Fruit fly (Drosophila melanogaster) whole organism, wandering third instar larva: ENCODE results near the gene CG31347.

Experiments
- CG9705 ChIP-seq: fragments of 200-800 bp; sonication (Bioruptor generic); optimal IDR thresholded peaks from 2 replicates; lab custom pipeline; 2018; ENCODE audit warnings: missing biosample characterization, mild to moderate bottlenecking, missing genetic modification characterization
- CrebA ChIP-seq: fragments of 200-800 bp; sonication (Bioruptor generic); optimal IDR thresholded peaks from 2 replicates; lab custom pipeline; 2016; ENCODE audit warnings: missing biosample characterization, mild to moderate bottlenecking, missing genetic modification characterization, borderline replicate concordance
- Dfd ChIP-seq: fragments of >200 bp; optimal IDR thresholded peaks from 2 replicates; lab custom pipeline; 2017; ENCODE audit warnings: missing biosample characterization, missing genetic modification characterization
- Dif ChIP-seq: fragments of 200-275, 200-300 bp; sonication (Bioruptor generic); optimal IDR thresholded peaks from 2 replicates; lab custom pipeline; 2018; ENCODE audit warnings: missing biosample characterization, missing genetic modification characterization; ENCODE audit not compliant: partially characterized antibody
- GATAd ChIP-seq: sonication (Bioruptor generic); optimal IDR thresholded peaks from 2 replicates; lab custom pipeline; 2016; ENCODE audit warnings: missing biosample characterization, missing genetic modification characterization
- HLH106 ChIP-seq: fragments of 200-800 bp; optimal IDR thresholded peaks from 3 replicates; lab custom pipeline; 2019; ENCODE audit warnings: missing biosample characterization, mild to moderate bottlenecking, missing genetic modification characterization, moderate library complexity
- Hnf4 ChIP-seq: fragments of 200-800 bp; sonication (Bioruptor generic); optimal IDR thresholded peaks from 2 replicates; lab custom pipeline; 2016; ENCODE audit warnings: missing biosample characterization, mild to moderate bottlenecking, missing genetic modification characterization
- Hr78 ChIP-seq: fragments of >200 bp; optimal IDR thresholded peaks from 2 replicates; lab custom pipeline; 2017; ENCODE audit warnings: missing biosample characterization, missing genetic modification characterization
- Hr83 ChIP-seq: fragments of 200-300 bp; sonication (Bioruptor generic); optimal IDR thresholded peaks from 2 replicates; lab custom pipeline; 2016; ENCODE audit warnings: missing biosample characterization, mild to moderate bottlenecking, missing genetic modification characterization, moderate library complexity; ENCODE audit not compliant: poor library complexity, severe bottlenecking
- Jra ChIP-seq: sonication (Bioruptor generic); optimal IDR thresholded peaks from 2 replicates; lab custom pipeline; 2016; ENCODE audit warnings: missing biosample characterization, missing genetic modification characterization
- Mio ChIP-seq: sonication (Bioruptor generic); optimal IDR thresholded peaks from 2 replicates; lab custom pipeline; 2016; ENCODE audit warnings: missing biosample characterization, missing genetic modification characterization
- N ChIP-seq: fragments of >200 bp; optimal IDR thresholded peaks from 2 replicates; lab custom pipeline; 2018; ENCODE audit warnings: missing biosample characterization, missing external identifiers, missing genetic modification characterization
- OdsH ChIP-seq: fragments of 200-800 bp; sonication (Bioruptor generic); optimal IDR thresholded peaks from 2 replicates; lab custom pipeline; 2016; ENCODE audit warnings: missing biosample characterization, mild to moderate bottlenecking, missing genetic modification characterization
- Rel ChIP-seq, 2 experiments: fragments of 200-800 bp; sonication (Bioruptor generic) in 1 of 2; optimal IDR thresholded peaks; 2 replicates in 1 of 2; 3 replicates in 1 of 2; lab custom pipeline; 2016 to 2019; ENCODE audit warnings: mild to moderate bottlenecking in 2 of 2, missing biosample characterization in 2 of 2, missing genetic modification characterization in 2 of 2, moderate library complexity in 1 of 2
- Sp1 ChIP-seq: fragments of 200-800 bp; sonication (Bioruptor generic); optimal IDR thresholded peaks from 3 replicates; lab custom pipeline; 2019; ENCODE audit warnings: missing biosample characterization, mild to moderate bottlenecking, missing genetic modification characterization, moderate library complexity
- Vsx2 ChIP-seq: fragments of 200-300, 225-300 bp; sonication (Bioruptor generic); optimal IDR thresholded peaks from 2 replicates; lab custom pipeline; 2018; ENCODE audit warnings: missing biosample characterization, missing genetic modification characterization; ENCODE audit not compliant: partially characterized antibody
- br ChIP-seq: fragments of 200-800 bp; sonication (Bioruptor generic); optimal IDR thresholded peaks from 2 replicates; lab custom pipeline; 2016; ENCODE audit warnings: missing biosample characterization, missing genetic modification characterization
- dl ChIP-seq, 2 experiments: fragments of 175-275, 200-275 bp in 1 of 2; fragments of 200-275 bp in 1 of 2; sonication (Bioruptor generic); optimal IDR thresholded peaks; lab custom pipeline; 2018; ENCODE audit warnings: mild to moderate bottlenecking in 2 of 2, missing biosample characterization in 2 of 2, missing genetic modification characterization in 2 of 2, moderate library complexity in 2 of 2; ENCODE audit not compliant: partially characterized antibody in 2 of 2, insufficient read depth in 1 of 2
- dmrt93B ChIP-seq: fragments of 200-800 bp; sonication (Bioruptor generic); optimal IDR thresholded peaks from 2 replicates; lab custom pipeline; 2018; ENCODE audit warnings: missing biosample characterization, mild to moderate bottlenecking, missing genetic modification characterization
- dsf ChIP-seq: sonication (Bioruptor generic); optimal IDR thresholded peaks from 2 replicates; lab custom pipeline; 2016; ENCODE audit warnings: missing biosample characterization, missing genetic modification characterization, borderline replicate concordance
- ey ChIP-seq: fragments of 200-800 bp; sonication (Bioruptor generic); optimal IDR thresholded peaks from 2 replicates; lab custom pipeline; 2016; ENCODE audit warnings: missing biosample characterization, missing genetic modification characterization
- foxo ChIP-seq, 2 experiments: fragments of 200-800 bp; sonication (Bioruptor generic); optimal IDR thresholded peaks; 2 replicates in 1 of 2; 3 replicates in 1 of 2; lab custom pipeline; 2016 to 2017; ENCODE audit warnings: missing biosample characterization in 2 of 2, missing genetic modification characterization in 2 of 2
- fru ChIP-seq: fragments of 200-800 bp; sonication (Bioruptor generic); optimal IDR thresholded peaks from 3 replicates; lab custom pipeline; 2016; ENCODE audit warnings: missing biosample characterization, mild to moderate bottlenecking, missing genetic modification characterization
- h ChIP-seq: fragments of 200-800 bp; sonication (Bioruptor generic); optimal IDR thresholded peaks from 3 replicates; lab custom pipeline; 2016; ENCODE audit warnings: missing biosample characterization, mild to moderate bottlenecking, missing genetic modification characterization
- jim ChIP-seq: fragments of 175-275, 200-325 bp; sonication (Bioruptor generic); optimal IDR thresholded peaks from 2 replicates; lab custom pipeline; 2016; ENCODE audit warnings: missing biosample characterization, mild to moderate bottlenecking, missing genetic modification characterization
- lola ChIP-seq: fragments of >200 bp; optimal IDR thresholded peaks from 2 replicates; lab custom pipeline; 2017; ENCODE audit warnings: missing biosample characterization, missing genetic modification characterization
- pan ChIP-seq: fragments of >200 bp; optimal IDR thresholded peaks from 2 replicates; lab custom pipeline; 2017
- psq ChIP-seq: fragments of 200-800 bp; sonication (Bioruptor generic); optimal IDR thresholded peaks from 3 replicates; lab custom pipeline; 2017; ENCODE audit warnings: missing biosample characterization, mild to moderate bottlenecking, missing genetic modification characterization, moderate library complexity
- rgr ChIP-seq: fragments of 200-800 bp; sonication (Bioruptor generic); optimal IDR thresholded peaks from 3 replicates; lab custom pipeline; 2016; ENCODE audit warnings: missing biosample characterization, mild to moderate bottlenecking, missing genetic modification characterization
- sage ChIP-seq: fragments of 200-800 bp; sonication (Bioruptor generic); optimal IDR thresholded peaks from 2 replicates; lab custom pipeline; 2016; ENCODE audit warnings: missing biosample characterization, mild to moderate bottlenecking, missing genetic modification characterization
- woc ChIP-seq: sonication (Bioruptor generic); optimal IDR thresholded peaks from 2 replicates; lab custom pipeline; 2016; ENCODE audit warnings: missing biosample characterization, mild to moderate bottlenecking, missing genetic modification characterization

Gene CG31347

dm6 chr3R:12722392-12722914 lies 30.1 kb upstream of the CG31347 start, which contains the start of gene Men (continued):
- TF ChIP-seq CG9705 (GFP tag; lab: Kevin White, UChicago) = peak; percentile 17
- TF ChIP-seq Hr78 = no peak
- TF ChIP-seq CrebA (GFP tag; lab: Kevin White, UChicago) = no peak
- no peak for TF ChIP-seq jim
- no peak for TF ChIP-seq dsf (GFP tag; lab: Kevin White, UChicago)
- TF ChIP-seq rgr = peak; percentile 51
- peak; percentile 30 for TF ChIP-seq Hnf4 (GFP tag; lab: Kevin White, UChicago)
- peak; percentile 76 for TF ChIP-seq Sp1 (GFP tag; lab: Kevin White, UChicago)
- no peak for TF ChIP-seq lola (GFP tag; lab: Kevin White, UChicago)
- TF ChIP-seq ey (GFP tag; lab: Kevin White, UChicago) = peak; percentile 23
- TF ChIP-seq woc (GFP tag; lab: Kevin White, UChicago) = peak; percentile 32
- no peak for TF ChIP-seq Hr83 (GFP tag; lab: Kevin White, UChicago)
- peak; percentile 38 for TF ChIP-seq Jra (GFP tag; lab: Kevin White, UChicago)

dm6 chr3R:12720344-12721200 lies 28.2 kb upstream of the CG31347 start:
- TF ChIP-seq Hnf4 (GFP tag; lab: Kevin White, UChicago) = peak; percentile 14
- peak; percentile 15 for TF ChIP-seq woc (GFP tag; lab: Kevin White, UChicago)
- peak; percentile 41 for TF ChIP-seq CrebA (GFP tag; lab: Kevin White, UChicago)
- no peak for TF ChIP-seq dmrt93B (GFP tag; lab: Kevin White, UChicago)
- TF ChIP-seq Dfd (GFP tag; lab: Kevin White, UChicago) = no peak
- TF ChIP-seq N (GFP tag; lab: Kevin White, UChicago) = no peak

DNA sequence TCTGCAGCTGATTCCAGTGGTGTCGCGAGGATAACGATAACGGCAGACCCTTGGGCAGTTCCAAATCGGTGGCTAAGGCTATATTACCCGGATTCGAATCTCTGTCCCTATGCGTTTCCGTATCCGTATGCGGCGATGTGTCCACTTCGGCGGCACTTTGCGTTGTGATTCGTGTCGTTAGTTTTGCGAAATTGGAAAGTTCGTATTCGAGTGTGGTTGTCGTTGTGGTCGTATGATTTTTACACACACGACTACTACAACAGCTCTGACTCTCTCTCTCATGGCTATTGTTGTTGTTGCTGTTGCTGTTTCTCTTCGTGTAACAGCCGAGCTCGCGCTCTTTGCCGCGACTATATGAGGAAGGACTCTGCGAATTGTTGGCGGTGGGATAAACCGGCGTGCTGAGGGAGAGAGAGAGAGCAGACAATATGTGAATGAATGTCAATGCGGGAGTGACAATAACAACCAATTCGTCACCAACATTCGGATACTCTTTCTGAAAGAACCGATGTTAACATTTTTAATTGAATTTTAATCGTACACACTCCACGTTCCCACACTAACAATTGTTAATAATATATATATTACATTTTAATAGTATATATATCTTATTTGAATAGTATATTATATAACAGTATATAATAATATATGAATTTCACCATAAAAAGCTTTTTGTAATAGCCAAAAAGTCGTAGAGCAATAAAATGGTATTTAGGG lies 27.4 kb upstream of the CG31347 start:
- TF ChIP-seq dmrt93B (GFP tag; lab: Kevin White, UChicago) (peak; percentile 38), woc (GFP tag; lab: Kevin White, UChicago) (peak; percentile 46), Hr83 (GFP tag; lab: Kevin White, UChicago) (peak; percentile 71), Dif (peak; percentile 72), Sp1 (GFP tag; lab: Kevin White, UChicago) (peak; percentile 52), pan (lab: Kevin White, UChicago) (no peak), Vsx2 (peak; percentile 51), rgr (peak; percentile 39), GATAd (GFP tag; lab: Kevin White, UChicago) (no peak), OdsH (GFP tag; lab: Kevin White, UChicago) (peak; percentile 27), br (no peak), foxo (GFP tag; optimal IDR thresholded peaks at IDR 0.05; lab: Kevin White, UChicago) (peak in 1 of 2 experiments; percentile 68), fru (GFP tag; lab: Kevin White, UChicago) (peak; percentile 36), sage (GFP tag; lab: Kevin White, UChicago) (peak; percentile 18), Dfd (GFP tag; lab: Kevin White, UChicago) (no peak), h (GFP tag; lab: Kevin White, UChicago) (peak; percentile 62), dl (GFP tag; optimal IDR thresholded peaks at IDR 0.05; lab: Kevin White, UChicago; ENCODE audit: insufficient read depth in 1 of 2, partially characterized antibody in 2 of 2) (peak; percentile 77 to 83), HLH106 (tag; lab: Kevin White, UChicago) (peak; percentile 59), psq (GFP tag; lab: Kevin White, UChicago) (peak; percentile 62), CrebA (GFP tag; lab: Kevin White, UChicago) (peak; percentile 63), Rel (GFP tag; optimal IDR thresholded peaks at IDR 0.05; lab: Kevin White, UChicago) (no peak), Rel (tag; optimal IDR thresholded peaks at IDR 0.05; lab: Kevin White, UChicago) (peak; percentile 57), Mio (no peak)
- TF ChIP-seq, all 38 proteins: peak for 17
